Fruit fly (Drosophila melanogaster) whole organism, embryonic: ENCODE data around the gene Vinc.

ENCODE experiments used
- Ada2b ChIP-seq: fragments of 200-800 bp; sonication (Bioruptor generic); IDR thresholded peaks from 2 replicates; pipeline ENCODE4 v1.3.6; 2022; ENCODE audit warnings: missing biosample characterization, missing genetic modification characterization
- Adf1 ChIP-seq: fragments of 200-800 bp; sonication (Bioruptor generic); IDR thresholded peaks from 2 replicates; pipeline ENCODE4 v1.3.6; 2022; ENCODE audit warnings: missing biosample characterization, missing genetic modification characterization
- B-H2 ChIP-seq: fragments of 200-800 bp; sonication (Bioruptor generic); optimal IDR thresholded peaks from 2 replicates; lab custom pipeline; 2018; ENCODE audit warnings: missing biosample characterization, mild to moderate bottlenecking, missing genetic modification characterization
- CG1024 ChIP-seq: fragments of 200-800 bp; sonication (Bioruptor generic); IDR thresholded peaks from 2 replicates; pipeline ENCODE4 v1.3.6; 2022; ENCODE audit warnings: missing biosample characterization, missing genetic modification characterization
- CG11723 ChIP-seq: fragments of 200-800 bp; sonication (Bioruptor generic); optimal IDR thresholded peaks from 2 replicates; lab custom pipeline; 2017; ENCODE audit warnings: missing biosample characterization, mild to moderate bottlenecking, missing genetic modification characterization
- CG15696 ChIP-seq: fragments of 200-800 bp; sonication (Bioruptor generic); optimal IDR thresholded peaks from 2 replicates; lab custom pipeline; 2019; ENCODE audit warnings: missing biosample characterization, mild to moderate bottlenecking, missing genetic modification characterization, moderate library complexity
- CG16863 ChIP-seq: fragments of 200-800 bp; sonication (Bioruptor generic); optimal IDR thresholded peaks from 3 replicates; lab custom pipeline; 2016; ENCODE audit warnings: missing biosample characterization, missing genetic modification characterization
- CG17802 ChIP-seq: fragments of 200-800 bp; sonication (Bioruptor generic); optimal IDR thresholded peaks from 2 replicates; lab custom pipeline; 2018; ENCODE audit warnings: missing biosample characterization, mild to moderate bottlenecking, missing genetic modification characterization, moderate library complexity
- CG18476 ChIP-seq: fragments of 200-800 bp; sonication (Bioruptor generic); optimal IDR thresholded peaks from 2 replicates; lab custom pipeline; 2016; ENCODE audit warnings: missing biosample characterization, mild to moderate bottlenecking, missing genetic modification characterization
- CG2116 ChIP-seq: fragments of 200-800 bp; sonication (Bioruptor generic); optimal IDR thresholded peaks from 3 replicates; lab custom pipeline; 2018; ENCODE audit warnings: missing biosample characterization, mild to moderate bottlenecking, missing genetic modification characterization
- CG34422 ChIP-seq: fragments of 200-800 bp; sonication (Bioruptor generic); IDR thresholded peaks from 3 replicates; pipeline ENCODE4 v1.3.6; 2022; ENCODE audit warnings: missing biosample characterization, missing genetic modification characterization
- CG42726 ChIP-seq: fragments of 200-800 bp; sonication (Bioruptor generic); IDR thresholded peaks from 2 replicates; pipeline ENCODE4 v1.3.6; 2022; ENCODE audit warnings: missing biosample characterization, missing genetic modification characterization; ENCODE audit not compliant: partially characterized antibody
- CG6175 ChIP-seq: fragments of 200-800 bp; sonication (Bioruptor generic); IDR thresholded peaks from 3 replicates; pipeline ENCODE4 v1.3.6; 2022; ENCODE audit warnings: missing biosample characterization, missing genetic modification characterization
- CG6254 ChIP-seq: fragments of 200-800 bp; sonication (Bioruptor generic); optimal IDR thresholded peaks from 3 replicates; lab custom pipeline; 2017; ENCODE audit warnings: mild to moderate bottlenecking, missing biosample characterization, missing genetic modification reagents, missing genetic modification characterization
- CG6791 ChIP-seq: fragments of 200-800 bp; sonication (Bioruptor generic); IDR thresholded peaks from 3 replicates; pipeline ENCODE4 v1.3.6; 2022; ENCODE audit warnings: missing biosample characterization, missing genetic modification characterization; ENCODE audit not compliant: partially characterized antibody
- CG7963 ChIP-seq: fragments of 200-800 bp; sonication (Bioruptor generic); IDR thresholded peaks from 3 replicates; pipeline ENCODE4 v1.3.6; 2022; ENCODE audit warnings: missing biosample characterization, missing genetic modification characterization; ENCODE audit not compliant: partially characterized antibody
- CG9727 ChIP-seq: fragments of 200-800 bp; sonication (Bioruptor generic); optimal IDR thresholded peaks from 3 replicates; lab custom pipeline; 2017; ENCODE audit warnings: missing biosample characterization, mild to moderate bottlenecking, missing genetic modification characterization
- CG9797 ChIP-seq: fragments of 200-800 bp; sonication (Bioruptor generic); optimal IDR thresholded peaks from 3 replicates; lab custom pipeline; 2018; ENCODE audit warnings: missing biosample characterization, mild to moderate bottlenecking, missing genetic modification characterization
- CG9932 ChIP-seq: fragments of 200-800 bp; sonication (Bioruptor generic); IDR thresholded peaks from 2 replicates; pipeline ENCODE4 v1.3.6; 2022; ENCODE audit warnings: missing biosample characterization, missing genetic modification characterization
- Camta ChIP-seq: fragments of 200-800 bp; sonication (Bioruptor generic); optimal IDR thresholded peaks from 2 replicates; lab custom pipeline; 2016; ENCODE audit warnings: missing biosample characterization, missing genetic modification characterization
- D19B ChIP-seq: fragments of 200-800 bp; sonication (Bioruptor generic); optimal IDR thresholded peaks from 2 replicates; lab custom pipeline; 2017; ENCODE audit warnings: missing biosample characterization, mild to moderate bottlenecking, missing genetic modification characterization
- Doc3 ChIP-seq: fragments of 200-800 bp; sonication (Bioruptor generic); IDR thresholded peaks from 3 replicates; pipeline ENCODE4 v1.3.6; 2022; ENCODE audit warnings: missing biosample characterization, missing genetic modification characterization; ENCODE audit not compliant: partially characterized antibody
- HmgD ChIP-seq: fragments of 200-800 bp; sonication (Bioruptor generic); optimal IDR thresholded peaks from 3 replicates; lab custom pipeline; 2016; ENCODE audit warnings: missing biosample characterization, missing genetic modification characterization
- HmgZ ChIP-seq: fragments of 200-800 bp; sonication (Bioruptor generic); optimal IDR thresholded peaks from 2 replicates; lab custom pipeline; 2018; ENCODE audit warnings: missing biosample characterization, mild to moderate bottlenecking, missing genetic modification characterization
- MESR4 ChIP-seq: fragments of 200-800 bp; sonication (Bioruptor generic); optimal IDR thresholded peaks from 2 replicates; lab custom pipeline; 2018; ENCODE audit warnings: missing biosample characterization, mild to moderate bottlenecking, missing genetic modification characterization, moderate library complexity
- Med ChIP-seq: fragments of 200-800 bp; sonication (Bioruptor generic); peaks from one replicate; lab custom pipeline; 2016; ENCODE audit warnings: missing biosample characterization, missing genetic modification characterization, mild to moderate bottlenecking, inconsistent platforms, moderate library complexity
- Myb ChIP-seq: fragments of 200-800 bp; sonication (Bioruptor generic); optimal IDR thresholded peaks from 2 replicates; lab custom pipeline; 2016; ENCODE audit warnings: missing biosample characterization, missing genetic modification characterization
- Opbp ChIP-seq: fragments of 200-800 bp; sonication (Bioruptor generic); IDR thresholded peaks from 3 replicates; pipeline ENCODE4 v1.3.6; 2022; ENCODE audit warnings: missing biosample characterization, missing genetic modification characterization; ENCODE audit not compliant: partially characterized antibody
- Ptx1 ChIP-seq: fragments of 200-800 bp; sonication (Bioruptor generic); IDR thresholded peaks from 2 replicates; pipeline ENCODE4 v1.3.6; 2022; ENCODE audit warnings: missing biosample characterization, missing genetic modification characterization
- Scr ChIP-seq: fragments of 200-800 bp; sonication (Bioruptor generic); IDR thresholded peaks from 2 replicates; pipeline ENCODE4 v1.3.6; 2022; ENCODE audit warnings: missing biosample characterization, missing genetic modification characterization; ENCODE audit not compliant: partially characterized antibody
- amos ChIP-seq: fragments of 200-800 bp; sonication (Bioruptor generic); IDR thresholded peaks from 2 replicates; pipeline ENCODE4 v1.3.6; 2022; ENCODE audit warnings: missing biosample characterization, missing genetic modification characterization; ENCODE audit not compliant: partially characterized antibody
- ato ChIP-seq: fragments of 200-800 bp; sonication (Bioruptor generic); IDR thresholded peaks from 2 replicates; pipeline ENCODE4 v1.3.6; 2022; ENCODE audit warnings: missing biosample characterization, missing genetic modification characterization; ENCODE audit not compliant: partially characterized antibody
- bbx ChIP-seq: fragments of 200-800 bp; sonication (Bioruptor generic); IDR thresholded peaks from 2 replicates; pipeline ENCODE4 v1.3.6; 2022; ENCODE audit warnings: missing biosample characterization, missing genetic modification characterization; ENCODE audit not compliant: partially characterized antibody
- cg ChIP-seq: fragments of 200-800 bp; sonication (Bioruptor generic); optimal IDR thresholded peaks from 3 replicates; lab custom pipeline; 2019; ENCODE audit warnings: missing biosample characterization, mild to moderate bottlenecking, missing genetic modification characterization, moderate library complexity
- crp ChIP-seq, 2 experiments: fragments of 200-800 bp; sonication (Bioruptor generic); optimal IDR thresholded peaks; 2 replicates in 1 of 2; 3 replicates in 1 of 2; lab custom pipeline; 2017; ENCODE audit warnings: missing biosample characterization in 2 of 2, missing genetic modification characterization in 2 of 2, mild to moderate bottlenecking in 1 of 2, moderate library complexity in 1 of 2
- dm ChIP-seq: fragments of 200-800 bp; sonication (Bioruptor generic); optimal IDR thresholded peaks from 3 replicates; lab custom pipeline; 2016; ENCODE audit warnings: missing biosample characterization, missing genetic modification characterization
- fd64A ChIP-seq: fragments of 200-800 bp; sonication (Bioruptor generic); optimal IDR thresholded peaks from 3 replicates; lab custom pipeline; 2018; ENCODE audit warnings: missing biosample characterization, mild to moderate bottlenecking, missing genetic modification characterization
- hb ChIP-seq: fragments of 200-800 bp; sonication (Bioruptor generic); IDR thresholded peaks from 3 replicates; pipeline ENCODE4 v1.3.6; 2022; ENCODE audit warnings: missing biosample characterization, missing genetic modification characterization; ENCODE audit not compliant: partially characterized antibody
- hkb ChIP-seq, 2 experiments: fragments of 200-800 bp in 1 of 2; fragments of >200 bp in 1 of 2; sonication (Bioruptor generic) in 1 of 2; IDR thresholded peaks in 1 of 2; optimal IDR thresholded peaks in 1 of 2; 2 replicates each; pipeline versions ENCODE4 v1.3.6 to Lab custom; 2017 to 2022; ENCODE audit warnings: missing biosample characterization in 1 of 2, missing genetic modification characterization in 1 of 2
- knrl ChIP-seq: fragments of 200-800 bp; sonication (Bioruptor generic); IDR thresholded peaks from 3 replicates; pipeline ENCODE4 v1.3.6; 2022; ENCODE audit warnings: missing biosample characterization, missing genetic modification characterization; ENCODE audit not compliant: partially characterized antibody
- nerfin-2 ChIP-seq: fragments of 200-800 bp; sonication (Bioruptor generic); IDR thresholded peaks from 2 replicates; pipeline ENCODE4 v1.3.6; 2022; ENCODE audit warnings: missing biosample characterization, missing genetic modification characterization; ENCODE audit not compliant: partially characterized antibody
- nmo ChIP-seq: fragments of 200-800 bp; sonication (Bioruptor generic); optimal IDR thresholded peaks from 2 replicates; lab custom pipeline; 2018; ENCODE audit warnings: missing biosample characterization, mild to moderate bottlenecking, missing genetic modification characterization, moderate library complexity
- pita ChIP-seq: fragments of 200-800 bp; sonication (Bioruptor generic); optimal IDR thresholded peaks from 2 replicates; lab custom pipeline; 2017; ENCODE audit warnings: missing biosample characterization, mild to moderate bottlenecking, missing genetic modification characterization
- sens ChIP-seq: fragments of 200-800 bp; sonication (Bioruptor generic); peaks from one replicate; lab custom pipeline; 2016; ENCODE audit warnings: missing biosample characterization, missing genetic modification characterization
- ssp ChIP-seq: fragments of 200-800 bp; sonication (Bioruptor generic); IDR thresholded peaks from 2 replicates; pipeline ENCODE4 v1.3.6; 2022; ENCODE audit warnings: missing biosample characterization, missing genetic modification characterization
- stc ChIP-seq: fragments of 200-800 bp; sonication (Bioruptor generic); IDR thresholded peaks from 2 replicates; pipeline ENCODE4 v1.3.6; 2022; ENCODE audit warnings: missing biosample characterization, missing genetic modification characterization
- tup ChIP-seq: fragments of 200-800 bp; sonication (Bioruptor generic); optimal IDR thresholded peaks from 2 replicates; lab custom pipeline; 2016; ENCODE audit warnings: missing biosample characterization, mild to moderate bottlenecking, missing genetic modification characterization, moderate library complexity
- zen ChIP-seq: fragments of 200-800 bp; sonication (Bioruptor generic); optimal IDR thresholded peaks from 3 replicates; lab custom pipeline; 2018; ENCODE audit warnings: missing biosample characterization, mild to moderate bottlenecking, missing genetic modification characterization, moderate library complexity

The Vinc gene

DNA sequence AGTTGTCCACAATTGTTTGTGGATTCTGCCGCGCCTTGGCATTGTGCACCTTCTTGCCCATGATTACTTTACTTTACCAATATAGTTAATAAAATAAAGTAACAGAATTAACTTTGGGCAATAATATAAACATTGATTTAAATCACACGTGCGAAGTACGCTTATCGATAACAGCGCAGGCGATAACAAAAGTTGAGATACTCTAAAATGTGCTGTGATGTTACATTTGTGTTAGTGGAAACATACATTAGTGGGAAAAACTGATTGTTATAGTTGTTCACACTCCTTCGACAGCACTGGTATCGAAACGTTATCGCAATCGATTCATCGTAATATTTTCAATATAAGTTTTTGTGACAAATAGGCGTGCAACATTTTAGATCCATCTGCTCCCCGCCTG, 19.5 kb upstream of the Vinc start, which contains the start of gene kz (continued):
- TF ChIP-seq CG9797 (peak; percentile 45), CG15696 (no peak), sens (peak; percentile 64), B-H2 (no peak), stc (GFP tag; lab: Robert Waterston, UW) (no peak), Ada2b (no peak), nmo (GFP tag; lab: Kevin White, UChicago) (peak; percentile 39), crp (GFP tag; optimal IDR thresholded peaks at IDR 0.05; lab: Kevin White, UChicago) (peak in 1 of 2 experiments; percentile 25), CG6254 (GFP tag; lab: Kevin White, UChicago) (no peak), HmgZ (peak; percentile 55), CG6791 (GFP tag; lab: Robert Waterston, UW) (peak; percentile 98), Camta (GFP tag; lab: Kevin White, UChicago) (no peak), cg (peak; percentile 23), hb (peak; percentile 99), HmgD (GFP tag; lab: Kevin White, UChicago) (peak; percentile 30), CG11723 (GFP tag; lab: Kevin White, UChicago) (no peak), CG6175 (GFP tag; lab: Robert Waterston, UW) (no peak), Doc3 (GFP tag; lab: Robert Waterston, UW) (peak; percentile 77), D19B (no peak), zen (tag; lab: Kevin White, UChicago) (peak; percentile 2), hkb (optimal IDR thresholded peaks at IDR 0.05; lab: Kevin White, UChicago) (no peak), hkb (GFP tag; IDR thresholded peaks at IDR 0.05; lab: Robert Waterston, UW) (no peak), Med (GFP tag; lab: Kevin White, UChicago) (peak; percentile 77), nerfin-2 (GFP tag; lab: Robert Waterston, UW) (peak; percentile 100), Adf1 (0 out of 2 replicates have a peak, but pooled peaks have one; percentile 9), ato (peak; percentile 97), CG17802 (tag; lab: Kevin White, UChicago) (peak; percentile 91), tup (GFP tag; lab: Kevin White, UChicago) (no peak), ssp (peak; percentile 94), MESR4 (GFP tag; lab: Kevin White, UChicago) (peak; percentile 67), pita (no peak), CG42726 (GFP tag; lab: Robert Waterston, UW) (peak; percentile 84; the same call in 1 of the 2 replicates), CG34422 (GFP tag; lab: Robert Waterston, UW) (0 out of 3 replicates have a peak, but pooled peaks have one; percentile 17), CG7963 (GFP tag; lab: Robert Waterston, UW) (peak; percentile 98), bbx (peak; percentile 94), Scr (GFP tag; lab: Robert Waterston, UW) (peak; percentile 85), knrl (GFP tag; lab: Robert Waterston, UW) (peak; percentile 82), CG9727 (GFP tag; lab: Kevin White, UChicago) (no peak), fd64A (GFP tag; lab: Kevin White, UChicago) (no peak), CG9932 (GFP tag; lab: Robert Waterston, UW) (no peak), amos (GFP tag; lab: Robert Waterston, UW) (peak; percentile 91), dm (GFP tag; lab: Kevin White, UChicago) (peak; percentile 92), Opbp (GFP tag; lab: Robert Waterston, UW) (peak; percentile 92), CG16863 (GFP tag; lab: Kevin White, UChicago) (no peak), CG2116 (GFP tag; lab: Kevin White, UChicago) (peak; percentile 81), Ptx1 (GFP tag; lab: Robert Waterston, UW) (no peak), CG18476 (GFP tag; lab: Kevin White, UChicago) (no peak), CG1024 (peak; percentile 75), Myb (GFP tag; lab: Kevin White, UChicago) (peak; percentile 34)
